Fruit fly (Drosophila melanogaster): Measurements from ENCODE around the gene PMCA.

PMCA gene

dm6 chr4:406843-407242 lies 48.1 kb upstream of the PMCA start (continued):
- TF ChIP-seq Optix (GFP tag; IDR thresholded peaks at IDR 0.05) (no peak), CG12391 (tag; optimal IDR thresholded peaks at IDR 0.05) (no peak), knrl (GFP tag; IDR thresholded peaks at IDR 0.05; ENCODE audit: partially characterized antibody) (no peak), ken (GFP tag; IDR thresholded peaks at IDR 0.05) (no peak), nerfin-1 (tag; optimal IDR thresholded peaks at IDR 0.05) (no peak), CG17328 (GFP tag; IDR thresholded peaks at IDR 0.05) (no peak), Deaf1 (tag; optimal IDR thresholded peaks at IDR 0.05) (no peak), az2 (GFP tag; optimal IDR thresholded peaks at IDR 0.05) (peak; percentile 60), CG7745 (tag; optimal IDR thresholded peaks at IDR 0.05) (no peak), CG30403 (GFP tag; optimal IDR thresholded peaks at IDR 0.05) (peak; percentile 43), CG15479 (GFP tag; optimal IDR thresholded peaks at IDR 0.05) (no peak), CG43689 (GFP tag; IDR thresholded peaks at IDR 0.05) (no peak), odd (GFP tag; optimal IDR thresholded peaks at IDR 0.05) (no peak), bsh (GFP tag; optimal IDR thresholded peaks at IDR 0.05) (no peak), Trl (optimal IDR thresholded peaks at IDR 0.05) (no peak), Trl (GFP tag; optimal IDR thresholded peaks at IDR 0.05) (peak; percentile 42), bowl (GFP tag; IDR thresholded peaks at IDR 0.05) (0 out of 2 replicates have a peak, but pooled peaks have one; percentile 19), Dip2 (GFP tag; IDR thresholded peaks at IDR 0.05) (no peak), vfl (GFP tag; optimal IDR thresholded peaks at IDR 0.05) (no peak), Usf (GFP tag; optimal IDR thresholded peaks at IDR 0.05) (no peak), CG6791 (GFP tag; IDR thresholded peaks at IDR 0.05; ENCODE audit: partially characterized antibody) (no peak; the same call in 2 of the 3 replicates), Max (GFP tag; optimal IDR thresholded peaks at IDR 0.05) (peak; percentile 0), hbn (GFP tag; IDR thresholded peaks at IDR 0.05; ENCODE audit: partially characterized antibody) (no peak), tx (GFP tag; optimal IDR thresholded peaks at IDR 0.05) (no peak), jing (GFP tag; optimal IDR thresholded peaks at IDR 0.05) (no peak), CG4282 (GFP tag; optimal IDR thresholded peaks at IDR 0.05) (no peak), CG4360 (GFP tag; IDR thresholded peaks at IDR 0.05) (no peak), pho (GFP tag; optimal IDR thresholded peaks at IDR 0.05) (no peak), Rfx (GFP tag; IDR thresholded peaks at IDR 0.05) (no peak; the same call in 1 of the 2 replicates), zfh1 (GFP tag; IDR thresholded peaks at IDR 0.05) (peak; percentile 48; the same call in 1 of the 3 replicates), CG7987 (GFP tag; optimal IDR thresholded peaks at IDR 0.05) (peak; percentile 23), tll (GFP tag; optimal IDR thresholded peaks at IDR 0.05) (no peak), CG7556 (GFP tag; optimal IDR thresholded peaks at IDR 0.05) (no peak), CG10979 (tag; optimal IDR thresholded peaks at IDR 0.05) (peak; percentile 100), lmd (GFP tag; IDR thresholded peaks at IDR 0.05) (no peak), Sin3A (optimal IDR thresholded peaks at IDR 0.05) (no peak), Chrac-16 (GFP tag; optimal IDR thresholded peaks at IDR 0.05) (no peak), CG13296 (GFP tag; optimal IDR thresholded peaks at IDR 0.05) (no peak), CG12219 (GFP tag; optimal IDR thresholded peaks at IDR 0.05) (no peak), fu2 (GFP tag; optimal IDR thresholded peaks at IDR 0.05) (no peak), CG1529 (GFP tag; optimal IDR thresholded peaks at IDR 0.05) (no peak), CG11723 (GFP tag; optimal IDR thresholded peaks at IDR 0.05) (no peak), stwl (tag; optimal IDR thresholded peaks at IDR 0.05) (no peak), stc (GFP tag; IDR thresholded peaks at IDR 0.05) (no peak), Spps (tag; optimal IDR thresholded peaks at IDR 0.05) (no peak), Atf-2 (GFP tag; optimal IDR thresholded peaks at IDR 0.05) (peak; percentile 21), CG4854 (GFP tag; optimal IDR thresholded peaks at IDR 0.05) (peak; percentile 27), CG12299 (tag; optimal IDR thresholded peaks at IDR 0.05) (no peak), Kr (GFP tag; optimal IDR thresholded peaks at IDR 0.05) (no peak), CG7928 (GFP tag; optimal IDR thresholded peaks at IDR 0.05) (no peak), Nf-YA (GFP tag; IDR thresholded peaks at IDR 0.05) (no peak), H2.0 (GFP tag; IDR thresholded peaks at IDR 0.05) (no peak)

Measured in whole organism, embryonic.